Fruit fly (Drosophila melanogaster): Measurements from ENCODE around the gene CG45064.

The CG45064 gene

dm6 chrX:14837983-14838382, 44.4 kb downstream of the CG45064 start, which contains the start of gene Grx5:
Gene Grx5, minus strand, starts transcription at chrX:14838198.
- TF ChIP-seq tj (GFP tag; optimal IDR thresholded peaks at IDR 0.05) (no peak), cic (GFP tag; optimal IDR thresholded peaks at IDR 0.05) (no peak), CG12768 (GFP tag; optimal IDR thresholded peaks at IDR 0.05) (no peak), Crg-1 (GFP tag; optimal IDR thresholded peaks at IDR 0.05) (no peak), kay (GFP tag; ENCODE audit: borderline replicate concordance) (no peak), Clk (GFP tag; optimal IDR thresholded peaks at IDR 0.05) (no peak), CG5204 (GFP tag; optimal IDR thresholded peaks at IDR 0.05) (no peak), Mnt (GFP tag; optimal IDR thresholded peaks at IDR 0.05) (no peak), CG14711 (tag; optimal IDR thresholded peaks at IDR 0.05) (no peak), toe (GFP tag; optimal IDR thresholded peaks at IDR 0.05) (no peak), CG7101 (tag; optimal IDR thresholded peaks at IDR 0.05) (no peak), bab1 (GFP tag; optimal IDR thresholded peaks at IDR 0.05) (no peak), CG11617 (GFP tag; optimal IDR thresholded peaks at IDR 0.05) (no peak), pad (GFP tag; optimal IDR thresholded peaks at IDR 0.05) (no peak), cnc (optimal IDR thresholded peaks at IDR 0.05) (no peak), Hr96 (GFP tag; optimal IDR thresholded peaks at IDR 0.05) (no peak), CG1620 (GFP tag; optimal IDR thresholded peaks at IDR 0.05) (no peak), CG7045 (GFP tag; optimal IDR thresholded peaks at IDR 0.05) (no peak)

- TF ChIP-seq CG33017 (tag; optimal IDR thresholded peaks at IDR 0.05) = no peak
- TF ChIP-seq CG14711 (tag; optimal IDR thresholded peaks at IDR 0.05) = no peak
- TF ChIP-seq CG7045 (GFP tag; optimal IDR thresholded peaks at IDR 0.05) = no peak
- TF ChIP-seq CG12768 (GFP tag; optimal IDR thresholded peaks at IDR 0.05) = no peak
- TF ChIP-seq bab1 (GFP tag; optimal IDR thresholded peaks at IDR 0.05) = no peak
- TF ChIP-seq pad (GFP tag; optimal IDR thresholded peaks at IDR 0.05) = no peak
- TF ChIP-seq cic (GFP tag; optimal IDR thresholded peaks at IDR 0.05) = no peak
- TF ChIP-seq CG5204 (GFP tag; optimal IDR thresholded peaks at IDR 0.05) = no peak
- no peak for TF ChIP-seq toe (GFP tag; optimal IDR thresholded peaks at IDR 0.05)
- TF ChIP-seq Clk (GFP tag; optimal IDR thresholded peaks at IDR 0.05) = no peak
- no peak for TF ChIP-seq CG11617 (GFP tag; optimal IDR thresholded peaks at IDR 0.05)
- no peak for TF ChIP-seq kay (GFP tag; ENCODE audit: borderline replicate concordance)
- no peak for TF ChIP-seq Hr96 (GFP tag; optimal IDR thresholded peaks at IDR 0.05)
- no peak for TF ChIP-seq cnc (optimal IDR thresholded peaks at IDR 0.05)
- no peak for TF ChIP-seq CG1620 (GFP tag; optimal IDR thresholded peaks at IDR 0.05)
- TF ChIP-seq tj (GFP tag; optimal IDR thresholded peaks at IDR 0.05) = no peak
- no peak for TF ChIP-seq ovo (GFP tag; optimal IDR thresholded peaks at IDR 0.05)
- TF ChIP-seq Crg-1 (GFP tag; optimal IDR thresholded peaks at IDR 0.05) = no peak
- no peak for TF ChIP-seq CG7101 (tag; optimal IDR thresholded peaks at IDR 0.05)
These were observed 46.0 kb downstream of the CG45064 start, which contains the start of gene CG14410 for dm6 chrX:14836425-14836824. Gene CG14410, plus strand, starts transcription at chrX:14836725.

dm6 chrX:14832562-14833303, 49.7 kb downstream of the CG45064 start, which contains the start of gene CG14411:
Gene CG14411, plus strand, starts transcription at chrX:14832647.
- no peak for TF ChIP-seq CG7101 (tag; optimal IDR thresholded peaks at IDR 0.05)
- no peak for TF ChIP-seq CG11617 (GFP tag; optimal IDR thresholded peaks at IDR 0.05)
- TF ChIP-seq Crg-1 (GFP tag; optimal IDR thresholded peaks at IDR 0.05) = no peak
- TF ChIP-seq pad (GFP tag; optimal IDR thresholded peaks at IDR 0.05) = peak; percentile 17
- TF ChIP-seq toe (GFP tag; optimal IDR thresholded peaks at IDR 0.05) = no peak
- peak; percentile 84 for TF ChIP-seq ovo (GFP tag; optimal IDR thresholded peaks at IDR 0.05)
- TF ChIP-seq CG12768 (GFP tag; optimal IDR thresholded peaks at IDR 0.05) = no peak
- no peak for TF ChIP-seq Clk (GFP tag; optimal IDR thresholded peaks at IDR 0.05)
- TF ChIP-seq CG5204 (GFP tag; optimal IDR thresholded peaks at IDR 0.05) = no peak
- no peak for TF ChIP-seq CG14711 (tag; optimal IDR thresholded peaks at IDR 0.05)
- TF ChIP-seq Hr96 (GFP tag; optimal IDR thresholded peaks at IDR 0.05) = no peak
- TF ChIP-seq tj (GFP tag; optimal IDR thresholded peaks at IDR 0.05) = no peak
- peak; percentile 14 for TF ChIP-seq bab1 (GFP tag; optimal IDR thresholded peaks at IDR 0.05)
- no peak for TF ChIP-seq CG1620 (GFP tag; optimal IDR thresholded peaks at IDR 0.05)
- TF ChIP-seq cic (GFP tag; optimal IDR thresholded peaks at IDR 0.05) = no peak
- TF ChIP-seq Mnt (GFP tag; optimal IDR thresholded peaks at IDR 0.05) = peak; percentile 85
- TF ChIP-seq cnc (optimal IDR thresholded peaks at IDR 0.05) = no peak
- TF ChIP-seq CG33017 (tag; optimal IDR thresholded peaks at IDR 0.05) = no peak

- TF ChIP-seq CG12768 (GFP tag; optimal IDR thresholded peaks at IDR 0.05) (no peak), toe (GFP tag; optimal IDR thresholded peaks at IDR 0.05) (peak; percentile 28), Crg-1 (GFP tag; optimal IDR thresholded peaks at IDR 0.05) (no peak), ovo (GFP tag; optimal IDR thresholded peaks at IDR 0.05) (peak; percentile 99), kay (GFP tag; ENCODE audit: borderline replicate concordance) (peak; percentile 97), Clk (GFP tag; optimal IDR thresholded peaks at IDR 0.05) (no peak), cnc (optimal IDR thresholded peaks at IDR 0.05) (peak in 1 of 2 experiments; percentile 70)
These were observed 50.4 kb downstream of the CG45064 start, which contains the start of gene CG14408 for dm6 chrX:14831713-14832561. Gene CG14408, minus strand, starts transcription at chrX:14832033.

dm6 chrX:14827643-14828042, 54.7 kb downstream of the CG45064 start:
- TF ChIP-seq CG33017 (tag; optimal IDR thresholded peaks at IDR 0.05) = no peak
- no peak for TF ChIP-seq CG12768 (GFP tag; optimal IDR thresholded peaks at IDR 0.05)
- TF ChIP-seq CG7101 (tag; optimal IDR thresholded peaks at IDR 0.05) = no peak
- TF ChIP-seq CG14711 (tag; optimal IDR thresholded peaks at IDR 0.05) = no peak
- no peak for TF ChIP-seq tj (GFP tag; optimal IDR thresholded peaks at IDR 0.05)
- no peak for TF ChIP-seq Mnt (GFP tag; optimal IDR thresholded peaks at IDR 0.05)
